Worm (Caenorhabditis elegans): ENCODE data around the gene ari-1.4.

Gene ari-1.4

ce11 chrIV:15528234-15528633, at the start of gene ari-1.4:
Gene ari-1.4, minus strand, starts transcription at chrIV:15528528.
- TF ChIP-seq lin-39 (tag; optimal IDR thresholded peaks at IDR 0.05) (no peak), hmg-11 (tag; optimal IDR thresholded peaks at IDR 0.05) (peak; percentile 12), aly-2 (tag; optimal IDR thresholded peaks at IDR 0.05) (no peak), nhr-67 (tag; optimal IDR thresholded peaks at IDR 0.05) (no peak), pha-4 (tag; optimal IDR thresholded peaks at IDR 0.05) (no peak), lin-15B (tag; optimal IDR thresholded peaks at IDR 0.05) (no peak), egl-27 (tag; optimal IDR thresholded peaks at IDR 0.05) (no peak), mdl-1 (tag; optimal IDR thresholded peaks at IDR 0.05) (no peak), lsy-12 (tag; optimal IDR thresholded peaks at IDR 0.05) (no peak), ceh-28 (tag; optimal IDR thresholded peaks at IDR 0.05) (peak; percentile 20), pqm-1 (tag; optimal IDR thresholded peaks at IDR 0.05) (no peak)

- TF ChIP-seq pqm-1 (tag; optimal IDR thresholded peaks at IDR 0.05) (peak; percentile 30), hmg-11 (tag; optimal IDR thresholded peaks at IDR 0.05) (peak; percentile 64), egl-27 (tag; optimal IDR thresholded peaks at IDR 0.05) (no peak), nfya-1 (tag; optimal IDR thresholded peaks at IDR 0.05; ENCODE audit: insufficient read depth) (peak; percentile 70), fkh-10 (GFP tag; optimal IDR thresholded peaks at IDR 0.05) (no peak), jun-1 (tag; optimal IDR thresholded peaks at IDR 0.05) (peak; percentile 11), egl-5 (tag; optimal IDR thresholded peaks at IDR 0.05) (no peak), nhr-25 (tag; optimal IDR thresholded peaks at IDR 0.05) (peak; percentile 11), pha-4 (tag; optimal IDR thresholded peaks at IDR 0.05) (peak; percentile 81), lin-15B (tag; optimal IDR thresholded peaks at IDR 0.05) (no peak)
Observed at ce11 chrIV:15573863-15574262, 45.5 kb upstream of the ari-1.4 start.

ce11 chrIV:15572106-15572505, 43.8 kb upstream of the ari-1.4 start:
- TF ChIP-seq nhr-43 (tag; optimal IDR thresholded peaks at IDR 0.05; ENCODE audit: poor library complexity, severe bottlenecking): no peak
- TF ChIP-seq fkh-10 (GFP tag; optimal IDR thresholded peaks at IDR 0.05): no peak
- no peak for TF ChIP-seq ceh-28 (tag; optimal IDR thresholded peaks at IDR 0.05)
- TF ChIP-seq nhr-11 (tag; optimal IDR thresholded peaks at IDR 0.05): no peak
- no peak for TF ChIP-seq R02D3.7 (tag; optimal IDR thresholded peaks at IDR 0.05)
- TF ChIP-seq zag-1 (tag; optimal IDR thresholded peaks at IDR 0.05): no peak
- no peak for TF ChIP-seq snpc-4 (tag; optimal IDR thresholded peaks at IDR 0.05)
- TF ChIP-seq elt-2 (tag; optimal IDR thresholded peaks at IDR 0.05): no peak
- no peak for TF ChIP-seq unc-62 (GFP tag; optimal IDR thresholded peaks at IDR 0.05)
- no peak for TF ChIP-seq nhr-28 (tag; optimal IDR thresholded peaks at IDR 0.05)
- no peak for TF ChIP-seq nhr-67 (tag; optimal IDR thresholded peaks at IDR 0.05)
- TF ChIP-seq pqm-1 (tag; optimal IDR thresholded peaks at IDR 0.05): no peak
- TF ChIP-seq fkh-2 (tag; optimal IDR thresholded peaks at IDR 0.05): no peak
- no peak for TF ChIP-seq ztf-4 (tag; optimal IDR thresholded peaks at IDR 0.05)
- TF ChIP-seq hmg-11 (tag; optimal IDR thresholded peaks at IDR 0.05): no peak

- TF ChIP-seq egl-5 (tag; optimal IDR thresholded peaks at IDR 0.05) (no peak), nhr-28 (tag; optimal IDR thresholded peaks at IDR 0.05) (no peak), lin-39 (tag; optimal IDR thresholded peaks at IDR 0.05) (no peak)
Observed at ce11 chrIV:15571652-15572051, 43.3 kb upstream of the ari-1.4 start.

- TF ChIP-seq aly-2 (tag; optimal IDR thresholded peaks at IDR 0.05) (no peak), nhr-23 (tag; optimal IDR thresholded peaks at IDR 0.05) (peak; percentile 85), ceh-82 (tag; optimal IDR thresholded peaks at IDR 0.05) (peak; percentile 7), mdl-1 (tag; optimal IDR thresholded peaks at IDR 0.05) (peak; percentile 15), nhr-67 (tag; optimal IDR thresholded peaks at IDR 0.05) (no peak), zag-1 (tag; optimal IDR thresholded peaks at IDR 0.05) (peak; percentile 6), tbx-2 (tag; optimal IDR thresholded peaks at IDR 0.05) (peak; percentile 77), egl-27 (tag; optimal IDR thresholded peaks at IDR 0.05) (peak; percentile 17), ztf-11 (tag; optimal IDR thresholded peaks at IDR 0.05) (no peak), fkh-10 (GFP tag; optimal IDR thresholded peaks at IDR 0.05) (peak; percentile 8), R02D3.7 (tag; optimal IDR thresholded peaks at IDR 0.05) (peak; percentile 36), fkh-2 (tag; optimal IDR thresholded peaks at IDR 0.05) (no peak), ama-1 (optimal IDR thresholded peaks at IDR 0.05) (peak; percentile 7), jun-1 (tag; optimal IDR thresholded peaks at IDR 0.05) (peak; percentile 83), elt-3 (tag; optimal IDR thresholded peaks at IDR 0.05) (no peak), ceh-9 (tag; optimal IDR thresholded peaks at IDR 0.05) (no peak), fos-1 (tag; optimal IDR thresholded peaks at IDR 0.05) (no peak), hmg-11 (tag; optimal IDR thresholded peaks at IDR 0.05) (peak; percentile 98), nhr-43 (tag; optimal IDR thresholded peaks at IDR 0.05; ENCODE audit: poor library complexity, severe bottlenecking) (peak; percentile 88), skn-1 (tag; optimal IDR thresholded peaks at IDR 0.05) (peak; percentile 30), elt-2 (tag; optimal IDR thresholded peaks at IDR 0.05) (peak; percentile 70), eor-1 (tag; optimal IDR thresholded peaks at IDR 0.05) (no peak), nhr-12 (tag; optimal IDR thresholded peaks at IDR 0.05) (no peak), ztf-4 (tag; optimal IDR thresholded peaks at IDR 0.05) (no peak), ZK546.5 (tag; optimal IDR thresholded peaks at IDR 0.05) (no peak), sea-2 (GFP tag; optimal IDR thresholded peaks at IDR 0.05) (no peak), nhr-237 (tag; optimal IDR thresholded peaks at IDR 0.05) (no peak), unc-39 (tag; optimal IDR thresholded peaks at IDR 0.05) (no peak), snpc-4 (tag; optimal IDR thresholded peaks at IDR 0.05) (peak; percentile 51), nhr-25 (tag; optimal IDR thresholded peaks at IDR 0.05) (peak; percentile 83), pqm-1 (tag; optimal IDR thresholded peaks at IDR 0.05) (peak; percentile 0), egl-5 (tag; optimal IDR thresholded peaks at IDR 0.05) (peak; percentile 85), unc-62 (GFP tag; optimal IDR thresholded peaks at IDR 0.05) (peak; percentile 60), mml-1 (tag; optimal IDR thresholded peaks at IDR 0.05) (no peak), lin-15B (tag; optimal IDR thresholded peaks at IDR 0.05) (peak; percentile 68)
Observed at ce11 chrIV:15570770-15571169, 42.4 kb upstream of the ari-1.4 start.
